Fruit fly (Drosophila melanogaster) whole organism, embryonic: ENCODE data around the gene Srp9.

ENCODE experiments used
- Atf3 ChIP-seq: fragments of 200-800 bp; sonication (Bioruptor generic); optimal IDR thresholded peaks from 3 replicates; lab custom pipeline; 2016; ENCODE audit warnings: missing biosample characterization, missing genetic modification characterization
- CG11504 ChIP-seq: fragments of 200-800 bp; sonication (Bioruptor generic); optimal IDR thresholded peaks from 3 replicates; lab custom pipeline; 2019; ENCODE audit warnings: missing biosample characterization, mild to moderate bottlenecking, missing genetic modification characterization, moderate library complexity
- CG11723 ChIP-seq: fragments of 200-800 bp; sonication (Bioruptor generic); optimal IDR thresholded peaks from 2 replicates; lab custom pipeline; 2017; ENCODE audit warnings: missing biosample characterization, mild to moderate bottlenecking, missing genetic modification characterization
- CG12071 ChIP-seq: fragments of 200-800 bp; sonication (Bioruptor generic); optimal IDR thresholded peaks from 3 replicates; lab custom pipeline; 2018; ENCODE audit warnings: missing biosample characterization, mild to moderate bottlenecking, missing genetic modification characterization
- CG15479 ChIP-seq: fragments of 200-800 bp; sonication (Bioruptor generic); optimal IDR thresholded peaks from 3 replicates; lab custom pipeline; 2019; ENCODE audit warnings: missing biosample characterization, mild to moderate bottlenecking, missing genetic modification characterization, moderate library complexity
- CG17361 ChIP-seq: fragments of 200-800 bp; sonication (Bioruptor generic); IDR thresholded peaks from 3 replicates; pipeline ENCODE4 v1.3.6; 2022; ENCODE audit warnings: missing biosample characterization, missing genetic modification characterization
- CG18619 ChIP-seq: fragments of 200-800 bp; sonication (Bioruptor generic); optimal IDR thresholded peaks from 3 replicates; lab custom pipeline; 2017; ENCODE audit warnings: missing biosample characterization, mild to moderate bottlenecking, missing genetic modification characterization
- CG3065 ChIP-seq: fragments of 200-800 bp; sonication (Bioruptor generic); optimal IDR thresholded peaks from 2 replicates; lab custom pipeline; 2016; ENCODE audit warnings: missing biosample characterization, missing genetic modification characterization
- CG32767 ChIP-seq: fragments of 200-800 bp; sonication (Bioruptor generic); IDR thresholded peaks from 2 replicates; pipeline ENCODE4 v1.3.6; 2022; ENCODE audit warnings: missing biosample characterization, missing genetic modification characterization
- CG33213 ChIP-seq: fragments of 200-800 bp; sonication (Bioruptor generic); optimal IDR thresholded peaks from 3 replicates; lab custom pipeline; 2016; ENCODE audit warnings: missing biosample characterization, missing genetic modification characterization
- CG33557 ChIP-seq: fragments of 200-800 bp; sonication (Bioruptor generic); optimal IDR thresholded peaks from 2 replicates; lab custom pipeline; 2019; ENCODE audit warnings: missing biosample characterization, mild to moderate bottlenecking, missing genetic modification characterization, moderate library complexity
- CG3407 ChIP-seq: fragments of 200-800 bp; sonication (Bioruptor generic); optimal IDR thresholded peaks from 2 replicates; lab custom pipeline; 2018; ENCODE audit warnings: missing biosample characterization, mild to moderate bottlenecking, missing genetic modification characterization
- CG4360 ChIP-seq: fragments of 200-800 bp; sonication (Bioruptor generic); IDR thresholded peaks from 2 replicates; pipeline ENCODE4 v1.3.6; 2022; ENCODE audit warnings: missing biosample characterization, missing genetic modification characterization
- CG4854 ChIP-seq: fragments of 200-800 bp; sonication (Bioruptor generic); optimal IDR thresholded peaks from 2 replicates; lab custom pipeline; 2016; ENCODE audit warnings: missing biosample characterization, missing genetic modification characterization, inconsistent platforms
- CG5180 ChIP-seq: fragments of 200-800 bp; sonication (Bioruptor generic); optimal IDR thresholded peaks from 3 replicates; lab custom pipeline; 2017; ENCODE audit warnings: missing biosample characterization, missing genetic modification characterization, mild to moderate bottlenecking, moderate library complexity, missing genetic modification reagents
- CG5245 ChIP-seq: fragments of 200-800 bp; sonication (Bioruptor generic); optimal IDR thresholded peaks from 3 replicates; lab custom pipeline; 2016; ENCODE audit warnings: missing biosample characterization, missing genetic modification characterization
- CG5953 ChIP-seq: fragments of 200-800 bp; sonication (Bioruptor generic); IDR thresholded peaks from 2 replicates; pipeline ENCODE4 v1.3.6; 2022; ENCODE audit warnings: missing biosample characterization, missing genetic modification characterization
- CG6791 ChIP-seq: fragments of 200-800 bp; sonication (Bioruptor generic); IDR thresholded peaks from 3 replicates; pipeline ENCODE4 v1.3.6; 2022; ENCODE audit warnings: missing biosample characterization, missing genetic modification characterization; ENCODE audit not compliant: partially characterized antibody
- CG6854 ChIP-seq: fragments of 200-800 bp; sonication (Bioruptor generic); optimal IDR thresholded peaks from 3 replicates; lab custom pipeline; 2017; ENCODE audit warnings: missing biosample characterization, mild to moderate bottlenecking, missing genetic modification characterization
- CG9727 ChIP-seq: fragments of 200-800 bp; sonication (Bioruptor generic); optimal IDR thresholded peaks from 3 replicates; lab custom pipeline; 2017; ENCODE audit warnings: missing biosample characterization, mild to moderate bottlenecking, missing genetic modification characterization
- D19A ChIP-seq: fragments of 200-800 bp; optimal IDR thresholded peaks from 3 replicates; lab custom pipeline; 2019; ENCODE audit warnings: missing biosample characterization, mild to moderate bottlenecking, missing genetic modification characterization, moderate library complexity
- D19B ChIP-seq: fragments of 200-800 bp; sonication (Bioruptor generic); optimal IDR thresholded peaks from 2 replicates; lab custom pipeline; 2017; ENCODE audit warnings: missing biosample characterization, mild to moderate bottlenecking, missing genetic modification characterization
- Hand ChIP-seq: fragments of 200-800 bp; sonication (Bioruptor generic); optimal IDR thresholded peaks from 2 replicates; lab custom pipeline; 2017; ENCODE audit warnings: mild to moderate bottlenecking, missing biosample characterization, missing genetic modification reagents, missing genetic modification characterization
- NC2β ChIP-seq: fragments of 200-800 bp; sonication (Bioruptor generic); optimal IDR thresholded peaks from 2 replicates; lab custom pipeline; 2016; ENCODE audit warnings: missing biosample characterization, missing genetic modification characterization
- NK7.1 ChIP-seq: fragments of 200-800 bp; sonication (Bioruptor generic); optimal IDR thresholded peaks from 3 replicates; lab custom pipeline; 2016; ENCODE audit warnings: missing biosample characterization, missing genetic modification characterization
- Pdp1 ChIP-seq, 2 experiments: fragments of 200-800 bp; sonication (Bioruptor generic); optimal IDR thresholded peaks; 3 replicates each; lab custom pipeline; 2016; ENCODE audit warnings: missing biosample characterization in 2 of 2, missing genetic modification characterization in 2 of 2, mild to moderate bottlenecking in 1 of 2, moderate library complexity in 1 of 2
- Poxn ChIP-seq: fragments of 200-800 bp; sonication (Bioruptor generic); IDR thresholded peaks from 2 replicates; pipeline ENCODE4 v1.3.6; 2022; ENCODE audit warnings: missing biosample characterization, missing genetic modification characterization
- Sry-β ChIP-seq: fragments of 200-800 bp; sonication (Bioruptor generic); optimal IDR thresholded peaks from 2 replicates; lab custom pipeline; 2018; ENCODE audit warnings: missing biosample characterization, mild to moderate bottlenecking, missing genetic modification characterization, moderate library complexity
- Tbp ChIP-seq: fragments of >200 bp; optimal IDR thresholded peaks from 2 replicates; lab custom pipeline; 2018; ENCODE audit warnings: missing biosample characterization, missing genetic modification characterization
- al ChIP-seq: fragments of 200-800 bp; sonication (Bioruptor generic); IDR thresholded peaks from 2 replicates; pipeline ENCODE4 v1.3.6; 2022; ENCODE audit warnings: missing biosample characterization, missing genetic modification characterization
- ash1 ChIP-seq: fragments of 200-800 bp; sonication (Bioruptor generic); optimal IDR thresholded peaks from 2 replicates; lab custom pipeline; 2018; ENCODE audit warnings: missing biosample characterization, mild to moderate bottlenecking, missing genetic modification characterization
- crol ChIP-seq: fragments of 200-800 bp; sonication (Bioruptor generic); IDR thresholded peaks from 2 replicates; pipeline ENCODE4 v1.3.6; 2022; ENCODE audit warnings: missing biosample characterization, missing genetic modification characterization
- dysf ChIP-seq: fragments of 200-800 bp; sonication (Bioruptor generic); IDR thresholded peaks from 3 replicates; pipeline ENCODE4 v1.3.6; 2022; ENCODE audit warnings: missing biosample characterization, missing genetic modification characterization
- eve ChIP-seq, 2 experiments: fragments of >200 bp; optimal IDR thresholded peaks; 2 replicates each; lab custom pipeline; 2017; ENCODE audit warnings: missing biosample characterization in 2 of 2, missing genetic modification characterization in 2 of 2
- fru ChIP-seq: fragments of >200 bp; optimal IDR thresholded peaks from 2 replicates; lab custom pipeline; 2017
- gcm2 ChIP-seq: fragments of 200-800 bp; sonication (Bioruptor generic); optimal IDR thresholded peaks from 2 replicates; lab custom pipeline; 2016; ENCODE audit warnings: missing biosample characterization, missing genetic modification characterization
- grau ChIP-seq: fragments of 200-800 bp; optimal IDR thresholded peaks from 3 replicates; lab custom pipeline; 2019; ENCODE audit warnings: missing biosample characterization, mild to moderate bottlenecking, missing genetic modification characterization, moderate library complexity
- lilli ChIP-seq: fragments of 200-800 bp; sonication (Bioruptor generic); optimal IDR thresholded peaks from 3 replicates; lab custom pipeline; 2016; ENCODE audit warnings: missing biosample characterization, missing genetic modification characterization
- otp ChIP-seq: fragments of 200-800 bp; sonication (Bioruptor generic); IDR thresholded peaks from 3 replicates; pipeline ENCODE4, ENCODE4 v1.3.6; 2022; ENCODE audit warnings: missing biosample characterization, missing genetic modification characterization
- rib ChIP-seq: fragments of 200-800 bp; sonication (Bioruptor generic); IDR thresholded peaks from 2 replicates; pipeline ENCODE4 v1.3.6; 2022; ENCODE audit warnings: missing biosample characterization, missing genetic modification characterization
- row ChIP-seq: fragments of 200-800 bp; sonication (Bioruptor generic); IDR thresholded peaks from 3 replicates; pipeline ENCODE4 v1.3.6; 2022; ENCODE audit warnings: missing biosample characterization, missing genetic modification characterization
- seq ChIP-seq: fragments of 200-800 bp; sonication (Bioruptor generic); IDR thresholded peaks from 2 replicates; pipeline ENCODE4 v1.3.6; 2022; ENCODE audit warnings: missing biosample characterization, missing genetic modification characterization
- tap ChIP-seq: fragments of 200-800 bp; optimal IDR thresholded peaks from 3 replicates; lab custom pipeline; 2019; ENCODE audit warnings: missing biosample characterization, mild to moderate bottlenecking, missing genetic modification characterization, moderate library complexity
- tna ChIP-seq: fragments of 200-800 bp; sonication (Bioruptor generic); IDR thresholded peaks from 2 replicates; pipeline ENCODE4 v1.3.6; 2022; ENCODE audit warnings: missing biosample characterization, missing genetic modification characterization; ENCODE audit not compliant: partially characterized antibody
- tx ChIP-seq: fragments of 200-800 bp; sonication (Bioruptor generic); optimal IDR thresholded peaks from 2 replicates; lab custom pipeline; 2016; ENCODE audit warnings: missing biosample characterization, missing genetic modification characterization
- zf30C ChIP-seq: fragments of 200-800 bp; sonication (Bioruptor generic); optimal IDR thresholded peaks from 3 replicates; lab custom pipeline; 2018; ENCODE audit warnings: missing biosample characterization, mild to moderate bottlenecking, missing genetic modification characterization

The Srp9 gene

dm6 chr3L:7909695-7910463 is 26.3 kb upstream of the Srp9 start (continued):
- TF ChIP-seq CG18619 (GFP tag; lab: Kevin White, UChicago) (peak; percentile 26), CG11504 (peak; percentile 35), CG9727 (GFP tag; lab: Kevin White, UChicago) (peak; percentile 23), ash1 (no peak), CG6791 (GFP tag; lab: Robert Waterston, UW) (no peak), gcm2 (GFP tag; lab: Kevin White, UChicago) (no peak), dysf (peak; percentile 70; the same call in 1 of the 3 replicates)

dm6 chr3L:7910916-7911467 is 25.2 kb upstream of the Srp9 start:
- TF ChIP-seq D19A (tag; lab: Kevin White, UChicago) (peak; percentile 56), CG32767 (GFP tag; lab: Robert Waterston, UW) (peak; percentile 15; the same call in 1 of the 2 replicates), CG3065 (peak; percentile 33), CG15479 (peak; percentile 18), grau (tag; lab: Kevin White, UChicago) (no peak), rib (0 out of 2 replicates have a peak, but pooled peaks have one; percentile 54), row (GFP tag; lab: Robert Waterston, UW) (0 out of 3 replicates have a peak, but pooled peaks have one; percentile 10), CG4360 (GFP tag; lab: Robert Waterston, UW) (peak; percentile 90), seq (0 out of 2 replicates have a peak, but pooled peaks have one; percentile 8), zf30C (GFP tag; lab: Kevin White, UChicago) (peak; percentile 34), lilli (GFP tag; lab: Kevin White, UChicago) (no peak), Hand (GFP tag; lab: Kevin White, UChicago) (no peak), Sry-β (peak; percentile 80), CG17361 (no peak), fru (lab: Kevin White, UChicago) (no peak), Pdp1 (GFP tag; optimal IDR thresholded peaks at IDR 0.05; lab: Kevin White, UChicago) (no peak), crol (GFP tag; lab: Robert Waterston, UW) (peak; percentile 86), NC2β (GFP tag; lab: Kevin White, UChicago) (no peak)
- TF ChIP-seq, all 482 proteins: peak for 11

- no peak for TF ChIP-seq CG11723 (GFP tag; lab: Kevin White, UChicago)
- TF ChIP-seq CG33557 (GFP tag; lab: Kevin White, UChicago) = no peak
- TF ChIP-seq CG5180 (GFP tag; lab: Kevin White, UChicago) = no peak
- no peak for TF ChIP-seq Tbp (GFP tag; lab: Kevin White, UChicago)
- no peak for TF ChIP-seq tap
- TF ChIP-seq CG12071 (GFP tag; lab: Kevin White, UChicago) = no peak
- TF ChIP-seq NK7.1 = peak; percentile 21
- no peak for TF ChIP-seq CG5245 (GFP tag; lab: Kevin White, UChicago)
- TF ChIP-seq eve (GFP tag; optimal IDR thresholded peaks at IDR 0.05; lab: Kevin White, UChicago) = no peak
- no peak for TF ChIP-seq CG3407
- TF ChIP-seq CG4854 (GFP tag; lab: Kevin White, UChicago) = no peak
- TF ChIP-seq Atf3 (GFP tag; lab: Kevin White, UChicago) = peak; percentile 17
- no peak for TF ChIP-seq tx
- peak; percentile 67 for TF ChIP-seq tna (GFP tag; lab: Robert Waterston, UW)
- no peak for TF ChIP-seq otp
- no peak for TF ChIP-seq CG5953
- TF ChIP-seq D19B (GFP tag; lab: Kevin White, UChicago) = no peak
- TF ChIP-seq Poxn = no peak
- TF ChIP-seq CG6854 = no peak
- TF ChIP-seq al (GFP tag; lab: Robert Waterston, UW) = peak; percentile 35; the same call in 1 of the 2 replicates
- peak; percentile 49 for TF ChIP-seq CG33213 (GFP tag; lab: Kevin White, UChicago)
These were observed 24.2 kb upstream of the Srp9 start, which contains the start of the genes pbl and CG8281 for dm6 chr3L:7911765-7912556. pbl (minus strand) TSS chr3L:7911954. CG8281 (plus strand) TSS chr3L:7912463.
